Fruit fly (Drosophila melanogaster) whole organism, embryonic: ENCODE data around the gene Vps8.

Experiments
- CG15601 ChIP-seq: fragments of 200-800 bp; sonication (Bioruptor generic); optimal IDR thresholded peaks from 3 replicates; lab custom pipeline; 2019; ENCODE audit warnings: missing biosample characterization, mild to moderate bottlenecking, missing genetic modification characterization, moderate library complexity
- CG4820 ChIP-seq: fragments of 200-800 bp; sonication (Bioruptor generic); optimal IDR thresholded peaks from 3 replicates; lab custom pipeline; 2016; ENCODE audit warnings: missing biosample characterization, missing genetic modification characterization
- ab ChIP-seq: fragments of 200-800 bp; sonication (Bioruptor generic); optimal IDR thresholded peaks from 2 replicates; lab custom pipeline; 2016; ENCODE audit warnings: missing biosample characterization, missing genetic modification characterization
- ken ChIP-seq: fragments of 200-800 bp; sonication (Bioruptor generic); IDR thresholded peaks from 3 replicates; pipeline ENCODE4 v1.3.6; 2022; ENCODE audit warnings: missing biosample characterization, missing genetic modification characterization

DNA sequence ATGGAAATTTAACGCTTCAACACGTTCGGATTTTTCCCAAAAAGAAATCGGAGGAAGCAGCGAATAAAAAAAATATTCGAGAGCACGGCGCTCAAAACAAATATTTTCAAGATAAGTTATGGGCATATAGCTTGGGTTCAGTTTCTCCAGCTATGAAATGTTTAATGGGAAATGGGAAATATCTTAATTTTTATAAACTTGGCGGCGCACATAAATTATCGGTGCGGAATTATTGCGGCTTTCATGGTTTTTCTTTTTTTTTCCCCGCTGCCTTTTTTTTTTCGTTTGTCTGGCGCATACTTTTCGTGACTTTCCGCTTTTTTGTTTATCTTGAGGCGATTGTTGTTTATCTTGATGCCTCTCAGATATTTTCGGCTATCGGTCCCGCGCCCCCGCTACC lies 2.9 kb upstream of the Vps8 start:
- TF ChIP-seq ab (GFP tag; lab: Kevin White, UChicago) (no peak), CG4820 (GFP tag; lab: Kevin White, UChicago) (no peak), CG15601 (no peak), ken (GFP tag; lab: Robert Waterston, UW) (no peak)
